Fruit fly (Drosophila melanogaster): ENCODE data around the gene Sc2.

Gene Sc2

DNA sequence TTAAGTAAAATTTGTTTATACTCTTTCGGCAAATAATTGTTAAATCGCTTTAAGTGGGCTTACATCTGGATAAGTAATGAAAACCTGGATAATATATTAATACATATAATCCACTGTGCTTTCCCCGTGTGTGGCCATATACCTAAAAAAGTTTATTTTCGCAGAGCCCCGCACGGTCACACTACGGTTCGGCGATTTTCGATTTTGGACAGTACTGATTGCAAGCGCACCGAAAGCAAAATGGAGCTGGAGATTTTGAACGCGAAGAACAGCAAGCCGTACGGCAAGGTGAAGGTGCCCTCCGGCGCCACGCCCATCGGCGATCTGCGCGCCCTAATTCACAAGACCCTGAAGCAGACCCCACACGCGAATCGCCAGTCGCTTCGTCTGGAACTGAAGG, at the start of gene Sc2:
TSS of gene Sc2 (plus strand) at position 192 of the 400 bp plus-strand sequence.
- TF ChIP-seq ttk (optimal IDR thresholded peaks at IDR 0.05), result no peak
- TF ChIP-seq psq (optimal IDR thresholded peaks at IDR 0.05), result no peak
- TF ChIP-seq Myc (optimal IDR thresholded peaks at IDR 0.05), result no peak
- TF ChIP-seq Sin3A (optimal IDR thresholded peaks at IDR 0.05), result no peak
- no peak for TF ChIP-seq insv (optimal IDR thresholded peaks at IDR 0.05)
- no peak for TF ChIP-seq h (optimal IDR thresholded peaks at IDR 0.05)

DNA sequence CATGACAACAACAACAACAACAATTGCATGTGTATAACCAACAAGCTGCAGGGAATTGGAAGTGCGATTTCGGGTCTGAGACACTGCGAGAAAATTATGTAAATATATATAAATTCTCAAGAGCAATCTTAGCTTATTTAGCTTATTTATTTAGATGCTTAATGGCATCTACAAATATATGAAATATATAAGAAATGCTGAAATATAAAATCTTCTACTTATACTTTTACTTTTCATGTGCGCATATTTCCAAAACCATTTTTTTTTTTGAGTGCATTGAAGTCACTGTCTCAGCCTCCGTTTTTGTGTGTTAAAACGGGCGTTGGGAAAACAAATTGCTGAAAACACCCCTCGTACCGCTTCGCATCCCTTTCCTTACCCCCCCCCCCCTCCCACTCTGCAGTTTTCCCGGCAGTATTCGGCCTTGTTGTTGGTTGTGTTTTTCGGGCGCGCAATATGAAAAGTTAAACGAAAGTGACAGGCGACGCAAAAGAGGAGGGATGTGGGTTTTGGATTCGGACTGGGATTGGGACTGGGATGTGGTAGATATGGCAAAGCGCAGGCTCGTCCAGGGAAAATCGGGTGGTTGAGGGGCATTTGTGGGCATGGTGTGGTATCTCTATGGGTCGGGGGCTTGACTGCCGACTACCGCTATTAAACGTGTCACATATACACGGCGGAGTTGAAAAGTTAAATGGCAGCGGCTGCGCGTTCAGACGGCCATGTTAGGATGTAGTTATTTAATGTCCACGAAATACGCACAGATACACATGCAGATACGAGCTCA, 47.9 kb upstream of the Sc2 start:
- TF ChIP-seq h (optimal IDR thresholded peaks at IDR 0.05) (no peak), psq (optimal IDR thresholded peaks at IDR 0.05) (no peak), Sin3A (optimal IDR thresholded peaks at IDR 0.05) (no peak), ttk (optimal IDR thresholded peaks at IDR 0.05) (no peak)

DNA sequence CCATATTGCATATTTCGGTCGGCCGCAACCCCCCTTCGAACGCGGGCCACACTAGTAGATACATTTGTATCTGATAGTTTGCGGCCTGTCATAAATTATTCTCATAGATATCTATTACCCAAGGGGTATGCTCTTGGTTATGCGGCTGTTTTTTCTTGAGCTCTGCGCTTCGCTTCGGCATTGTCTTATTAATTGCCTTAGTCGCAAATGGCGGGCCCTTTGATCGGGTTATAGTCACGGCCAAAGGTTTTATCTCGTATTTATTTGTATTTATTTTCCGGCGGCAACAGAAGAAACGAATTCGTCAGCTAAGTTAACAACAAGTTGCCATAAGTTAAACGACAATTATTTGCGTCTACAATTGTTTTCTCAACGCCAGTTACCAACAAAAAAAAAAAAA, 47.3 kb upstream of the Sc2 start:
- TF ChIP-seq h (optimal IDR thresholded peaks at IDR 0.05) (no peak), ttk (optimal IDR thresholded peaks at IDR 0.05) (no peak), psq (optimal IDR thresholded peaks at IDR 0.05) (no peak), Sin3A (optimal IDR thresholded peaks at IDR 0.05) (no peak), Myc (optimal IDR thresholded peaks at IDR 0.05) (no peak), insv (optimal IDR thresholded peaks at IDR 0.05) (no peak)

DNA sequence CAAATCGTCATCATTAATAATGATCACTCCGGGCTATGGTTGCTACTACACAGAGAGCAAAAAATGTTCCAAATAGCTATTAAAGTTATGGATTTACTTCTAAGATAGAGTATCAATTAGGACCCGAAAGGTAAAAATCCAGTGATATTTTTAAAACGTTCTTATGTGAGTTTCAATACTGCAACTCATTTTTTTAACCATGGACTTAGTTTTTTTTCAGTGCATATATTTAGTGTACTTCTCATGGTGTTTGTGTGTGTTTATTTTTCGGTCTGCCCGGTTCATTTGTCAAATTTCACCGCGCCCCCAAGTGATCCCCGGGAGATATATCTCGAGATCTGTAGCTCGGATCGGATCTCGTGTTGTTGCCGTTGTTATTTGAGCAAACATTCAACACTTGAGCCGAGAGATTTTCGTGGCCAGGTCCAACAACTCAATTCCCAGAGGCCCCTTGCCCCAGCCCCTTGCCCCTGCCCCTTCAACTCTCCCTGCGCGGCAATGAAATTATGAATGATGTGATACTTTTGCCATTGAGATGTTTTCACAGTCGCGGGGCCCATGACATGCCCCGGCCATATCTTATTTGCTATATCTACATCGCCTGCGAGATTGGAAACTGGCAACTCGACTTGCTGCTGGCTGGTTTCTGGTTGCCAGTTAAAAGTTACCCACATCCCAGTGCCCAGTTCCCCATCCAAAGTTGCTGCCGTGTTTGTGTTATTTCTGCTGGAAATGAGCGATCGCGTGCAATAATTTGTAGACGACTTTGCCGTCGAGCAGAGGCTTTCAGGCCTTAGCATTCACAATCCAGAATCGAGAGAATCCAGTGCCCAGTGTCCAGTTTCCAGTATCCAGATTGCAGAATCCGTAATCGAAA, 40.5 kb upstream of the Sc2 start:
- TF ChIP-seq ttk (optimal IDR thresholded peaks at IDR 0.05) (no peak), Sin3A (optimal IDR thresholded peaks at IDR 0.05) (no peak), h (optimal IDR thresholded peaks at IDR 0.05) (no peak), psq (optimal IDR thresholded peaks at IDR 0.05) (no peak), Myc (optimal IDR thresholded peaks at IDR 0.05) (no peak), insv (optimal IDR thresholded peaks at IDR 0.05) (no peak)

dm6 chr3L:3863462-3863861, 39.8 kb upstream of the Sc2 start:
- no peak for TF ChIP-seq ttk (optimal IDR thresholded peaks at IDR 0.05)
- TF ChIP-seq psq (optimal IDR thresholded peaks at IDR 0.05), result no peak
- no peak for TF ChIP-seq h (optimal IDR thresholded peaks at IDR 0.05)
- no peak for TF ChIP-seq Sin3A (optimal IDR thresholded peaks at IDR 0.05)
- no peak for TF ChIP-seq insv (optimal IDR thresholded peaks at IDR 0.05)
- no peak for TF ChIP-seq Myc (optimal IDR thresholded peaks at IDR 0.05)

DNA sequence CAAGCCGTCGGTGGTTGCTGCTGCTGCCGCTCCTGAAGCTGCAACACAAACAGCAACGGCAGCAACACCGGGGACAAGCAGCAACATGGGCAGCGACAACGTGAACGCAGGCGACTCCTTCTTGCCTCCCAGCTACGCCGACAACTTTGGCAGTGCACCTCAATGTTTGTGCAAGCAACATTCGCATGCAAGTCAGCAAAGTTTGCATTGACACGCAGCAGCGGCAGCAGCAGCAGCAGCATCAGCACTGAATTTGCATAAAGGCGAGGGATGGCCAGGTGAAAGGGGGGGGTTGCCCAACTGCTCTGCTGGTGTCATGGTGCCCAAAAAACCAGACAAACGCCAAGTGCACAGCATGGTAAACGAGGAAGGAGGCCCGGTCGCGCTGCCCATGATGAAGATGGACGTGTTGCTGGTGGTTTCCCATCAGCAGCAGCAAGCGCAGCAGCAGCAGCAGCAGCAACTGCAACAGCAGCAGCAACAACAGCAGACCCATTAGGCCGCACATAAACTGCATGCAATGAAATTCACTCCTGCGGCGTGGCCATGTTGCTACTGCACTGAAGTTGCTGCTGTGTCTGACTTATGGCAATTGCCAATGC, 37.9 kb upstream of the Sc2 start:
- TF ChIP-seq insv (optimal IDR thresholded peaks at IDR 0.05) (no peak), h (optimal IDR thresholded peaks at IDR 0.05) (no peak), ttk (optimal IDR thresholded peaks at IDR 0.05) (no peak)

- no peak for TF ChIP-seq insv (optimal IDR thresholded peaks at IDR 0.05)
- TF ChIP-seq Myc (optimal IDR thresholded peaks at IDR 0.05), result no peak
- TF ChIP-seq psq (optimal IDR thresholded peaks at IDR 0.05), result no peak
- TF ChIP-seq ttk (optimal IDR thresholded peaks at IDR 0.05), result no peak
- TF ChIP-seq Sin3A (optimal IDR thresholded peaks at IDR 0.05), result no peak
- no peak for TF ChIP-seq h (optimal IDR thresholded peaks at IDR 0.05)
Measured at dm6 chr3L:3866429-3866828, 36.9 kb upstream of the Sc2 start.

DNA sequence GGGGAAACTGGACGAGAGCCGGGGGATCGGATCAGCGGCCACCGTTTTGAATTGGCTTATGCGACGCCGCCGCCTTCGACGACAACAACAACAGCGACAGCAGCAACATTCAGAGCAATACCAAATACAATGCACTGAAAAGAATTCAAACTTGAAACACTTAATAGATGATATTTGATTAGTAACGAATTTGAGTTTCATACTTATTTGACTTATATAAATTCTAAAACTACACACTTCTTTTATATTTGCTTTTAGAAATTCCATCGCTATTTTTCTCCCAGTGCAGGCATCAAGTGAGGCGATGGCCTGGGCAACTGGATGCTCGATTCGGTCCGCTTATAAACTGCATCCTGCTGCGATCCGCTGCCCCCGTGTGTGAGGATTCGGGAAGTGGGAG, 35.3 kb upstream of the Sc2 start:
- TF ChIP-seq Sin3A (optimal IDR thresholded peaks at IDR 0.05) (no peak), ttk (optimal IDR thresholded peaks at IDR 0.05) (no peak), Myc (optimal IDR thresholded peaks at IDR 0.05) (no peak), psq (optimal IDR thresholded peaks at IDR 0.05) (no peak), insv (optimal IDR thresholded peaks at IDR 0.05) (no peak), h (optimal IDR thresholded peaks at IDR 0.05) (no peak)

DNA sequence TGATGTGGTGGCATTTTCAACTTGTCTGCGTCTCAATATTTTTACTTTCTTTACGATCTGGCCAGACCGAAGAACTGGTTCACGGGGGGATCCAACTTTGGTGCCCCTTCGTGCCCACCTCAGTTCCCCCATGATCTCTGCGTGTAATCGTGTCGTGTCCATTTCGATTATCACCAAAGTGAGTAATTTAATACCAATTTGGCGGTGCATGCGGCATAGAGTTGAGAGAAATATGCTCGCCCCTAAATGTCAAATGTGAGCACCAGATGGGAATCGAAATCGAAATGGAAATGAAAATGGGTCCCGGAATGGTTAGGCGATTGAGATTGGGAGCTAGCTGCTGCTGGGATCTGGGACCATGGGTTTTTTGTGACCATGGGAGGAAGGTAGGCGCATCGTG, 32.0 kb upstream of the Sc2 start:
- TF ChIP-seq Myc (optimal IDR thresholded peaks at IDR 0.05), result no peak
- TF ChIP-seq Sin3A (optimal IDR thresholded peaks at IDR 0.05), result no peak
- TF ChIP-seq h (optimal IDR thresholded peaks at IDR 0.05), result no peak
- no peak for TF ChIP-seq ttk (optimal IDR thresholded peaks at IDR 0.05)
- TF ChIP-seq insv (optimal IDR thresholded peaks at IDR 0.05), result no peak
- TF ChIP-seq psq (optimal IDR thresholded peaks at IDR 0.05), result no peak

dm6 chr3L:3873094-3873493, 30.2 kb upstream of the Sc2 start:
- TF ChIP-seq h (optimal IDR thresholded peaks at IDR 0.05) (no peak), insv (optimal IDR thresholded peaks at IDR 0.05) (no peak), ttk (optimal IDR thresholded peaks at IDR 0.05) (no peak), Sin3A (optimal IDR thresholded peaks at IDR 0.05) (no peak), psq (optimal IDR thresholded peaks at IDR 0.05) (no peak), Myc (optimal IDR thresholded peaks at IDR 0.05) (no peak)

- TF ChIP-seq insv (optimal IDR thresholded peaks at IDR 0.05) (no peak), ttk (optimal IDR thresholded peaks at IDR 0.05) (no peak), Myc (optimal IDR thresholded peaks at IDR 0.05) (no peak), h (optimal IDR thresholded peaks at IDR 0.05) (no peak), psq (optimal IDR thresholded peaks at IDR 0.05) (no peak), Sin3A (optimal IDR thresholded peaks at IDR 0.05) (no peak)
Measured at dm6 chr3L:3875004-3875403, 28.3 kb upstream of the Sc2 start.

DNA sequence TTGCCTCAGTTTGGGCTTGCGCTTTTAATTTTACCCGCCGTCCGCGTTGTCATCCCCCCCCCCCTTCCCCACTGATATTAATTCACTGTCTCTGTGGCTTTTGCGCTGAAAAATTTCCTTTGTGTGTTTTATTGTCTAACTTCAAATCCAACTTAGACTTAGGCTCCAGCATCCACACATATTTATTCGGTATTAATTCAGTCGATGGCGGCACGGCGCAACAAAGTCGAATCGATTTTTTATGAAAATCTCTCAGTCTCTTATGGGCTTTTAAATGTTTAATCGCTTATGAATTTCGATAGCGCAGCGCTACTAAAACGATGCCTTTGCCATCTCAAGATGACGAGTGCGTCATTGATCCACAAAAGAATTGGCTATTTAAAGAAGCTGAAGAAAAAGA, 27.3 kb upstream of the Sc2 start:
- no peak for TF ChIP-seq ttk (optimal IDR thresholded peaks at IDR 0.05)
- no peak for TF ChIP-seq Sin3A (optimal IDR thresholded peaks at IDR 0.05)
- TF ChIP-seq psq (optimal IDR thresholded peaks at IDR 0.05), result no peak
- no peak for TF ChIP-seq insv (optimal IDR thresholded peaks at IDR 0.05)
- TF ChIP-seq Myc (optimal IDR thresholded peaks at IDR 0.05), result no peak
- no peak for TF ChIP-seq h (optimal IDR thresholded peaks at IDR 0.05)

Measured in Kc167 (cell line).